Fruit fly (Drosophila melanogaster): Measurements from ENCODE around the gene Kif19A.

The Kif19A gene

DNA sequence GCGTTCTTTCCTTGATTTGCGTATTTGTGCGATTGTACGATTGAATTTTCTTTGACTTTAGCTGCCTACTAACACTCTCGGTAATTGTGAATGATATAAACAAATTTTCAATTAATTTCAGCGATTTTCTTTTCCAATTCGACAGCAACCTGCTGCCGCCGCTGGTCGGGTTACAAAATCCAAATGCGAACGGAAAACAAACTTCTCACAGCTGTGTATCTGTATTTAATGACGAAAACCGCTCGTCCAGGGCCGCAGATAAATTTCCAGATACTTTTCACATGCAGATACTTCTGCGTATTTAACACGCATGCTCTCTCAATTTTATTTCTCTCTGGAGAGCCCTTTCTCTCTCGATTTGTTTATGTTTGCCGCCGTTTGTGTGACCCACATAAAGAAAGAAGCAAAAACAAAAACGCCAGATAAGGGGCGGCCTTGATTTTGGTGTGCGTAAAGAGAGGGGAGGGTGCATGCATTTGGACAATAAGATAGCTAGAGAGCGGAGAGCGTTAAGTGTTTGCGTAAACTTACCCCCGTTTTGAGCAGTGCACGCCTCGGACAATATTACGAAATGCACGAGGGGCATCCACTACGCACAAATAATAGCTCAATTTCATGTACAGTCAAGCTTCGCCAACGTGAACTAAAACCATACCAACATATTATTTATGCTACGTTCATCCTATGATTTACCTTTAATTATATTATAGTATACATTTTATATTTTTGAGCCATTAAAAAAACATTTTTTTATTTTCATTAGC, 9.9 kb downstream of the Kif19A start, which contains the start of gene CG12402 (continued):
- TF ChIP-seq CHES-1-like (GFP tag; optimal IDR thresholded peaks at IDR 0.05) (peak; percentile 43), caup (GFP tag; optimal IDR thresholded peaks at IDR 0.05; ENCODE audit: severe bottlenecking) (peak; percentile 80), Dbx (GFP tag; IDR thresholded peaks at IDR 0.05) (peak; percentile 75), Taf1 (GFP tag; IDR thresholded peaks at IDR 0.05) (peak; percentile 50; the same call in 1 of the 2 replicates), CG11504 (tag; optimal IDR thresholded peaks at IDR 0.05) (peak; percentile 91), jigr1 (GFP tag; IDR thresholded peaks at IDR 0.05) (no peak), dati (GFP tag; IDR thresholded peaks at IDR 0.05) (peak; percentile 76), Fer2 (tag; optimal IDR thresholded peaks at IDR 0.05) (peak; percentile 65), CG4424 (GFP tag; optimal IDR thresholded peaks at IDR 0.05) (peak; percentile 88), Hmr (GFP tag; optimal IDR thresholded peaks at IDR 0.05) (peak; percentile 82), CG7372 (GFP tag; IDR thresholded peaks at IDR 0.05) (peak; percentile 65), PHDP (tag; optimal IDR thresholded peaks at IDR 0.05) (peak; percentile 87), CG10543 (GFP tag; optimal IDR thresholded peaks at IDR 0.05) (peak; percentile 78), CG12769 (tag; optimal IDR thresholded peaks at IDR 0.05) (peak; percentile 89), CG17359 (tag; optimal IDR thresholded peaks at IDR 0.05) (peak; percentile 93), CG17612 (GFP tag; IDR thresholded peaks at IDR 0.05) (peak; percentile 63), kay (GFP tag; optimal IDR thresholded peaks at IDR 0.05) (peak; percentile 76), hkb (optimal IDR thresholded peaks at IDR 0.05) (no peak), hkb (GFP tag; IDR thresholded peaks at IDR 0.05) (peak; percentile 95), scrt (GFP tag; optimal IDR thresholded peaks at IDR 0.05) (peak; percentile 64), da (GFP tag; optimal IDR thresholded peaks at IDR 0.05) (peak; percentile 45), Gug (GFP tag; IDR thresholded peaks at IDR 0.05) (peak; percentile 70; the same call in 3 of the 4 replicates), CG11093 (GFP tag; IDR thresholded peaks at IDR 0.05) (peak; percentile 76; the same call in 2 of the 3 replicates), phol (tag; optimal IDR thresholded peaks at IDR 0.05) (peak; percentile 86), Xbp1 (GFP tag; optimal IDR thresholded peaks at IDR 0.05) (peak; percentile 85), pzg (GFP tag; optimal IDR thresholded peaks at IDR 0.05) (no peak), CG11398 (GFP tag; optimal IDR thresholded peaks at IDR 0.05) (no peak), inv (GFP tag; IDR thresholded peaks at IDR 0.05; ENCODE audit: partially characterized antibody) (no peak), luna (GFP tag; optimal IDR thresholded peaks at IDR 0.05) (no peak), CG8089 (GFP tag; optimal IDR thresholded peaks at IDR 0.05) (peak; percentile 61), CG30020 (tag; optimal IDR thresholded peaks at IDR 0.05) (no peak), CG8944 (GFP tag; optimal IDR thresholded peaks at IDR 0.05) (peak; percentile 37), CG8359 (GFP tag; optimal IDR thresholded peaks at IDR 0.05; ENCODE audit: borderline replicate concordance) (peak; percentile 65), sd (tag; optimal IDR thresholded peaks at IDR 0.05) (peak; percentile 69), Hsf (GFP tag; optimal IDR thresholded peaks at IDR 0.05) (peak; percentile 71), CG2678 (tag; optimal IDR thresholded peaks at IDR 0.05) (peak; percentile 87), BEAF-32 (GFP tag; optimal IDR thresholded peaks at IDR 0.05) (no peak), Nf-YB (GFP tag; optimal IDR thresholded peaks at IDR 0.05) (peak; percentile 57), GATAe (GFP tag; conservative IDR thresholded peaks at IDR 0.05) (peak; percentile 74), cas (GFP tag; IDR thresholded peaks at IDR 0.05) (peak; percentile 69; the same call in 1 of the 2 replicates), ac (GFP tag; optimal IDR thresholded peaks at IDR 0.05) (peak; percentile 8), amos (GFP tag; IDR thresholded peaks at IDR 0.05; ENCODE audit: partially characterized antibody) (no peak; the same call in 1 of the 2 replicates), Mrtf (GFP tag; IDR thresholded peaks at IDR 0.05) (peak; percentile 84), CG11085 (GFP tag; IDR thresholded peaks at IDR 0.05) (0 out of 2 replicates have a peak, but pooled peaks have one; percentile 10), HLH4C (GFP tag; IDR thresholded peaks at IDR 0.05; ENCODE audit: partially characterized antibody) (no peak; the same call in 2 of the 3 replicates), CG13424 (tag; optimal IDR thresholded peaks at IDR 0.05) (peak; percentile 84), pros (GFP tag; optimal IDR thresholded peaks at IDR 0.05) (peak; percentile 96), row (GFP tag; IDR thresholded peaks at IDR 0.05) (peak; percentile 94)
